Fruit fly (Drosophila melanogaster): ENCODE results near the gene Pcp.

The Pcp gene

DNA sequence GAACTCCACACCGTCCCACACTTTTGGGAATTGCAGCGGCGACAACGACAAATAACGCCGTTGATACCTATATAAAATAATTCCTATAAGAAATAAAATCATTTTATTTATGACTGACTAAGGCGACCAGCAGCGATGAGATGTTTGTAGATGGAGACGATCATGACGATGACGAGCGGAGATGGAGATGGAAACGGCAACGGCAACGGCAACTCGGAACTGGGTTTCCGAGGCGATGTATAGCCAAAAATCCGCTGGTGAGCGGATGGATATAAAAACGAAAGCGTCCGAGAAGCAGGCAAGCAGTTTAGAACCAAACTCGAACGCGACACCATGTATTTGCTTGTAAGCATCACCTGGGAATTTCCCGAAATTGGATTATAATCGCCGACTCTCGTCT is at the start of gene Pcp:
Gene Pcp, plus strand, starts transcription at position 301 of the 400 bp plus-strand sequence.
- TF ChIP-seq Dll (optimal IDR thresholded peaks at IDR 0.05) = no peak
- TF ChIP-seq CG8478 (optimal IDR thresholded peaks at IDR 0.05) = no peak
- TF ChIP-seq pan (optimal IDR thresholded peaks at IDR 0.05) = no peak
- TF ChIP-seq usp (GFP tag; optimal IDR thresholded peaks at IDR 0.05) = no peak
- no peak for TF ChIP-seq EcR (GFP tag; optimal IDR thresholded peaks at IDR 0.05)
- TF ChIP-seq psq (optimal IDR thresholded peaks at IDR 0.05) = no peak

DNA sequence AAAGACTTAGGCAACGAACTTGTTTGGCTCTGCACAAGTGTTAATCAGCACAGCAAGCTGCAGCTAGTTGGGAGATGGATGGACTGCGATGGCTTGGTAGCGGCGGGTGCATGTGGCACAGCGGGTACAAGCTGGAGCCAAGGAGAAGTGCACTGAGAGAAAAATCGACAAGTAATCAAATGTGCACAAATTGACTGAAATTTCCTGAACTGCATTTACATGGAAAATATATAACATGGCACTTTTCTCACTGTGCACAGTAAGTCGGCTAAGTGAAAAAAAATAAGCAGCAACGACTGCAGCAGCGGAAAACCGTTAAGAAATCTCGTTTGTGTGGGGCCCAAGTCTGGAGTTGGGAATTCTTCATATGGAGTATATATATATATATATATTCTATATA is 30.4 kb upstream of the Pcp start:
- no peak for TF ChIP-seq EcR (GFP tag; optimal IDR thresholded peaks at IDR 0.05)
- TF ChIP-seq psq (optimal IDR thresholded peaks at IDR 0.05) = no peak
- no peak for TF ChIP-seq usp (GFP tag; optimal IDR thresholded peaks at IDR 0.05)
- no peak for TF ChIP-seq CG8478 (optimal IDR thresholded peaks at IDR 0.05)
- no peak for TF ChIP-seq pan (optimal IDR thresholded peaks at IDR 0.05)
- no peak for TF ChIP-seq Dll (optimal IDR thresholded peaks at IDR 0.05)

DNA sequence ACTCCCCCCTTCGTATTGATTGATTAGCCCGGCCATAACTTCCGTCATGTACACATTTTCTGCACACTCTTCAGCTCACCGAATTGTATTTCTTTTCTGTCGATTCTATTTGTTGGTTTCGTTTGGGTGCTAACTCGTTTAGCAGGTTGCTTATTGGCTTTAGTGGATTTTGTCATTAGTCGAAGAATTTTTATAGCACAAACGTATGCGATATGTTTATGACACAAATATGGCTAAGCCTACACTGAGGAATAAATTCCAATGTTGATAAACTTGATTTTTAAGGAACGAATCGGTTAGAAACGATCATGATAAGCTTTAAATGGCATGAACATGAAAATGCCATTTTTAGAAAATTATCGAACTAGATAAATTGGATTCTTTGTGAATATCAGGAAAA is 22.7 kb upstream of the Pcp start:
- no peak for TF ChIP-seq psq (optimal IDR thresholded peaks at IDR 0.05)
- no peak for TF ChIP-seq Dll (optimal IDR thresholded peaks at IDR 0.05)

DNA sequence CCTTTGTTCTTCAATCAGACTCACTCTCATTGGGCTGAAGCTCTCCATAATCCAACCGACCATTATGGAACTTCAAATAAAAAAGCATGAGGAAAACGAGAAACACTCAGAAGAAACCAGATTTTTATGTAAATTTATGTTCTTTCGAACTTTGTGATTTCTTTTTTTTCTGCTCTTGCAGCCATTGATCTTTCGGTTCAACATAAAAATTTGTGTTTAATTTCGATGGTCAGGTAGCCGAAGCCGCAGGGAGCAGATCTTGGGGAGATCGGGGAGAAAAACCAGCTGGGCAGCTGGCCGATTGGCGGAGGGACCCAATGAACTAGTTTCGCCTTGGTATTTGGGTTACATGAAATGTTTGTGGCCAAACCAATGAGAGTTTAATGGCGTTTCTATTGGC is 17.2 kb upstream of the Pcp start:
- TF ChIP-seq pan (optimal IDR thresholded peaks at IDR 0.05) (no peak), EcR (GFP tag; optimal IDR thresholded peaks at IDR 0.05) (no peak)

- TF ChIP-seq Dll (optimal IDR thresholded peaks at IDR 0.05) (no peak), pan (optimal IDR thresholded peaks at IDR 0.05) (no peak), usp (GFP tag; optimal IDR thresholded peaks at IDR 0.05) (no peak), CG8478 (optimal IDR thresholded peaks at IDR 0.05) (no peak), psq (optimal IDR thresholded peaks at IDR 0.05) (no peak), EcR (GFP tag; optimal IDR thresholded peaks at IDR 0.05) (no peak)
These were observed 16.0 kb upstream of the Pcp start for dm6 chr2L:7005489-7005888.

DNA sequence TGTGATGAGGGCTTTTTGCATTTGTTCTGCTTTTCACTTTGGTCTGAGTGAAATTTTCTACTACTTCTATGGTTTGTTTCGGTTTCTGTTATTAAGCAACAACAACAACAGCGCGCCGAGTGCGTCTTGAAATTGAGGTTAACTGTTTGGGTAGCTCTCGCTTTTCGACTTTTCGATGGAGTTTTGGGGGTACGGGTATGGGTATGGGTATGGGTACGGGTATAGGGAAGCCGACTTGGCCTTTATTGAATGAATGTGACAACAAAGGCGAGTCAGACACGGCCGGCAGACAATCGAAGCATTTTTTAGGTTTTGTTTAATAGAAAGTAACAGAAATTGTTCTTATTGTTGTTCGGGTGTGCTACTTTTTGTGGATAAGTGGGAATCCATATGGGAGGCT is 13.9 kb upstream of the Pcp start:
- TF ChIP-seq Dll (optimal IDR thresholded peaks at IDR 0.05) (no peak), CG8478 (optimal IDR thresholded peaks at IDR 0.05) (no peak), pan (optimal IDR thresholded peaks at IDR 0.05) (no peak), psq (optimal IDR thresholded peaks at IDR 0.05) (no peak), EcR (GFP tag; optimal IDR thresholded peaks at IDR 0.05) (no peak), usp (GFP tag; optimal IDR thresholded peaks at IDR 0.05) (no peak)

dm6 chr2L:7009807-7010470 is 11.5 kb upstream of the Pcp start, which contains the start of gene uif:
TSS of gene uif (minus strand) at chr2L:7010359.
- TF ChIP-seq usp (GFP tag; optimal IDR thresholded peaks at IDR 0.05) (no peak), Dll (optimal IDR thresholded peaks at IDR 0.05) (no peak), psq (optimal IDR thresholded peaks at IDR 0.05) (no peak), CG8478 (optimal IDR thresholded peaks at IDR 0.05) (no peak), EcR (GFP tag; optimal IDR thresholded peaks at IDR 0.05) (no peak), pan (optimal IDR thresholded peaks at IDR 0.05) (no peak)

- TF ChIP-seq pan (optimal IDR thresholded peaks at IDR 0.05) (no peak), usp (GFP tag; optimal IDR thresholded peaks at IDR 0.05) (no peak), CG8478 (optimal IDR thresholded peaks at IDR 0.05) (no peak), EcR (GFP tag; optimal IDR thresholded peaks at IDR 0.05) (no peak), psq (optimal IDR thresholded peaks at IDR 0.05) (no peak), Dll (optimal IDR thresholded peaks at IDR 0.05) (no peak)
These were observed 11.0 kb upstream of the Pcp start for dm6 chr2L:7010513-7010912.

DNA sequence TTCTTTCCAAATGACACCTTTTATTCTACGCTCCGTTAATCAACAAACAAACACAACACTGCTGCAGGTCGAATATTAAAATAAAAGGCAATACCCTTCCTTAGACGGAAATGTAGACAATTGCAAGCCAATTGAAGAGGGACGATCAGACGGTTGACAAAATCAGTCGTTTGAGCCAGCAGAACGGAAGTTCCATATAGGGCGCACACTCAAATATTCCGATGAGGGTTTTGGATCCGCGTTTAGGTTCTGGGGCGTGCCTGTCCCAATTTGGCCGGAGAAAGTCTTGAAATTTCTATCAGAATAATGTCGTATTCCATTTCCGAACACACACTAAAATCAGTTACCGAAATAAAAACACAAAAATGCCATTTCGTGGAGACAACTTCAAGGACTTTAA is 9.5 kb upstream of the Pcp start, which contains the start of gene CG43321:
Gene CG43321, plus strand, starts transcription at position 301 of the 400 bp plus-strand sequence.
- TF ChIP-seq EcR (GFP tag; optimal IDR thresholded peaks at IDR 0.05) (no peak), Dll (optimal IDR thresholded peaks at IDR 0.05) (no peak), CG8478 (optimal IDR thresholded peaks at IDR 0.05) (no peak), psq (optimal IDR thresholded peaks at IDR 0.05) (no peak), usp (GFP tag; optimal IDR thresholded peaks at IDR 0.05) (no peak), pan (optimal IDR thresholded peaks at IDR 0.05) (no peak)

DNA sequence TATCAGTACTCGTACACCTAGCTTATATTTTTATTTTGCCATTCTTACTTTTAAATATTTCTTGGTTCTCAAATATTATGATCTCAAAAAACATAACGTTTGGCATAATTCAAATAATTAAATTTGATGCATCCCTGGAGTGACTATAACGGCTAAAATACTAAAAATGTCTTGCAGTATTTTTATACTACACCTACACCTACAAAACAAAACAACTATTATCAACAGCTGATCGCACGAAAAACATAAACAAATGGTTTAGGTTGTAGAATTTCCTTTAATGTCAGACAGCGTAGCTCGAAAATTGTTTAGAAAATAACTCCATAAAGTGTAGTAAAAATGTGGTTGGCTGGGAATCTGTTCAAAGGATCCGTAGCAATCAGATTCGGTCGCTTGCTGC is 8.3 kb upstream of the Pcp start, which contains the start of gene CG43322:
Gene CG43322, plus strand, starts transcription at position 240 of the 400 bp plus-strand sequence.
- TF ChIP-seq EcR (GFP tag; optimal IDR thresholded peaks at IDR 0.05) = no peak

DNA sequence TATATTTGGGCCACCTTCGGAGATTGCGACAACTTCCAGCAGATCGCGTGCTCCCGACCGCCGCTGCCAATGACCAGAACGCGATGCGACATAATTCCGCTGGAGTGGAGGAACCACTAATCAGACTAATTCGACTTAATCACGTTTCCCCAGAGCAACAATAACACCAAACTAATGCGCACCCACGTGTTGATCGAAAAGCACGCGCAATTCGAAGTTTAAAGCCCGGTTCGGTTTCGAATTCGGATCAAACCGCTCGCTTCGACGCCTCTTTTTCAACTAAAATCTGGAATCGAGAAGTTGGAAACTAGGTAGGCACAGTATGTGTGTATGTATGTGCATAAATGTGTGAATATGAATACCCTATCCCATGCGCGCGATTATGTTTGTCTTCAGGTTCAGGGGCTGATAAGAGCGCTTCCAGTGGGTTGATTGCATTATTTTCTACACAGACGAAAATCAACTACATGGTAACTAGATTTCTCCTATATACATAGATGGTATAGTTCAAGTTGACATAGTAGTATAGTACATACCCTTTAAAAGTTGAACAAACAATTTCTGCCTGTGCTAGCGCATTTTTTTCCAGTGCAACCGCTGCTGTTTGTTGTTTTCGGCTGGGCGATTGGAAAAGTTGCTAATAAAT is 2.3 kb downstream of the Pcp start, which contains the start of gene Gart:
Gene Gart, minus strand, starts transcription at position 285 of the 646 bp plus-strand sequence.
- TF ChIP-seq EcR (GFP tag; optimal IDR thresholded peaks at IDR 0.05) (no peak), Dll (optimal IDR thresholded peaks at IDR 0.05) (no peak)

dm6 chr2L:7025247-7025646 is 3.8 kb downstream of the Pcp start:
- TF ChIP-seq CG8478 (optimal IDR thresholded peaks at IDR 0.05) = no peak
- no peak for TF ChIP-seq EcR (GFP tag; optimal IDR thresholded peaks at IDR 0.05)
- TF ChIP-seq psq (optimal IDR thresholded peaks at IDR 0.05) = no peak
- TF ChIP-seq Dll (optimal IDR thresholded peaks at IDR 0.05) = no peak
- TF ChIP-seq usp (GFP tag; optimal IDR thresholded peaks at IDR 0.05) = no peak
- no peak for TF ChIP-seq pan (optimal IDR thresholded peaks at IDR 0.05)

dm6 chr2L:7026308-7026707 is 4.8 kb downstream of the Pcp start:
- TF ChIP-seq pan (optimal IDR thresholded peaks at IDR 0.05) = no peak
- no peak for TF ChIP-seq CG8478 (optimal IDR thresholded peaks at IDR 0.05)
- no peak for TF ChIP-seq usp (GFP tag; optimal IDR thresholded peaks at IDR 0.05)
- TF ChIP-seq Dll (optimal IDR thresholded peaks at IDR 0.05) = no peak
- TF ChIP-seq psq (optimal IDR thresholded peaks at IDR 0.05) = no peak
- TF ChIP-seq EcR (GFP tag; optimal IDR thresholded peaks at IDR 0.05) = no peak

All from whole organism.